Worm (Caenorhabditis elegans) whole organism, mixed stage, embryonic: Measurements from ENCODE around the gene nhr-283.
"Not testable (repeated sequence)": the region's sequence is repeated elsewhere in the genome, so short reads cannot be mapped to it uniquely, and the experiment has no call there.

Experiments
- M03D4.4 ChIP-seq: sonication (generic microtip); optimal IDR thresholded peaks from 2 replicates; lab custom pipeline; 2017; ENCODE audit warnings: mild to moderate bottlenecking, missing genetic modification characterization, missing compliant biosample characterization
- bed-3 ChIP-seq: fragments of 200-800 bp; sonication (Bioruptor generic); optimal IDR thresholded peaks from 3 replicates; lab custom pipeline; 2018; ENCODE audit warnings: mild to moderate bottlenecking, missing genetic modification characterization, moderate library complexity, missing compliant biosample characterization
- ceh-43 ChIP-seq: fragments of 200-800 bp; sonication (Bioruptor generic); optimal IDR thresholded peaks from 2 replicates; lab custom pipeline; 2018; ENCODE audit warnings: mild to moderate bottlenecking, missing genetic modification characterization, moderate library complexity, missing compliant biosample characterization
- ceh-83 ChIP-seq: fragments of 200-800 bp; sonication (Bioruptor generic); optimal IDR thresholded peaks from 2 replicates; lab custom pipeline; 2018; ENCODE audit warnings: mild to moderate bottlenecking, missing genetic modification characterization, missing compliant biosample characterization
- ces-1 ChIP-seq: fragments of 150-350 bp; optimal IDR thresholded peaks from 2 replicates; lab custom pipeline; 2014; ENCODE audit warnings: missing biosample characterization, missing genetic modification reagents, missing genetic modification characterization
- cnd-1 ChIP-seq: fragments of 200-800 bp; sonication (Bioruptor generic); optimal IDR thresholded peaks from 2 replicates; lab custom pipeline; 2018; ENCODE audit warnings: mild to moderate bottlenecking, missing genetic modification characterization, missing compliant biosample characterization
- elt-1 ChIP-seq: sonication (generic microtip); optimal IDR thresholded peaks from 2 replicates; lab custom pipeline; 2017; ENCODE audit warnings: missing genetic modification characterization, mild to moderate bottlenecking, missing compliant biosample characterization, antibody characterized with exemption, moderate library complexity, borderline replicate concordance; ENCODE audit not compliant: insufficient read depth
- elt-3 ChIP-seq: fragments of 150-350 bp; optimal IDR thresholded peaks from 2 replicates; lab custom pipeline; 2014; ENCODE audit warnings: missing biosample characterization, missing genetic modification characterization
- ham-2 ChIP-seq: fragments of 200-800 bp; sonication (Bioruptor generic); optimal IDR thresholded peaks from 2 replicates; lab custom pipeline; 2018; ENCODE audit warnings: mild to moderate bottlenecking, missing genetic modification characterization, missing compliant biosample characterization
- lin-13 ChIP-seq: fragments of 150-350 bp; optimal IDR thresholded peaks from 2 replicates; lab custom pipeline; 2014; ENCODE audit warnings: missing biosample characterization, missing genetic modification characterization
- lin-32 ChIP-seq: fragments of 200-800 bp; sonication (Bioruptor generic); optimal IDR thresholded peaks from 2 replicates; lab custom pipeline; 2018; ENCODE audit warnings: mild to moderate bottlenecking, missing genetic modification characterization, missing compliant biosample characterization
- mab-5 ChIP-seq: fragments of 150-350 bp; optimal IDR thresholded peaks from 2 replicates; lab custom pipeline; 2014; ENCODE audit warnings: missing biosample characterization, missing genetic modification characterization
- mep-1 ChIP-seq: fragments of 150-350 bp; optimal IDR thresholded peaks from 2 replicates; lab custom pipeline; 2017; ENCODE audit warnings: missing biosample characterization, missing genetic modification reagents, missing genetic modification characterization, inconsistent platforms
- mls-2 ChIP-seq: sonication (generic microtip); optimal IDR thresholded peaks from 2 replicates; lab custom pipeline; 2016; ENCODE audit warnings: mild to moderate bottlenecking, missing genetic modification characterization, moderate library complexity, missing compliant biosample characterization
- nhr-12 ChIP-seq: fragments of 150-350 bp; optimal IDR thresholded peaks from 2 replicates; lab custom pipeline; 2014; ENCODE audit warnings: missing biosample characterization, missing genetic modification characterization
- nhr-237 ChIP-seq: fragments of 150-350 bp; optimal IDR thresholded peaks from 2 replicates; lab custom pipeline; 2014; ENCODE audit warnings: missing biosample characterization, missing genetic modification characterization
- nhr-76 ChIP-seq: sonication (generic microtip); optimal IDR thresholded peaks from 2 replicates; lab custom pipeline; 2017; ENCODE audit warnings: missing biosample characterization, missing genetic modification characterization
- sem-2 ChIP-seq: fragments of 200-800 bp; sonication (Bioruptor generic); optimal IDR thresholded peaks from 2 replicates; lab custom pipeline; 2018; ENCODE audit warnings: mild to moderate bottlenecking, missing genetic modification characterization, missing compliant biosample characterization
- sptf-1 ChIP-seq: sonication (generic microtip); optimal IDR thresholded peaks from 2 replicates; lab custom pipeline; 2017; ENCODE audit warnings: mild to moderate bottlenecking, missing genetic modification characterization, moderate library complexity, missing compliant biosample characterization
- tbx-8 ChIP-seq: fragments of 200-800 bp; sonication (Bioruptor generic); optimal IDR thresholded peaks from 2 replicates; lab custom pipeline; 2018; ENCODE audit warnings: mild to moderate bottlenecking, missing genetic modification characterization, moderate library complexity, missing compliant biosample characterization
- unc-120 ChIP-seq: sonication (generic microtip); optimal IDR thresholded peaks from 2 replicates; lab custom pipeline; 2017; ENCODE audit warnings: missing genetic modification characterization, missing compliant biosample characterization; ENCODE audit not compliant: poor library complexity, severe bottlenecking
- zip-8 ChIP-seq: fragments of 150-350 bp; optimal IDR thresholded peaks from 2 replicates; lab custom pipeline; 2014; ENCODE audit warnings: missing biosample characterization, missing genetic modification characterization
- ztf-11 ChIP-seq: fragments of 150-350 bp; optimal IDR thresholded peaks from 2 replicates; lab custom pipeline; 2014; ENCODE audit warnings: missing biosample characterization, missing genetic modification characterization

nhr-283 gene

ce11 chrV:15754731-15755130 lies 21.8 kb downstream of the nhr-283 start, which contains the start of gene str-8:
str-8 (plus strand) TSS chrV:15755031.
- TF ChIP-seq mls-2 (tag; lab: Kevin White, UChicago); bed-3 (GFP tag; lab: Kevin White, UChicago); lin-13: not testable (repeated sequence)

DNA sequence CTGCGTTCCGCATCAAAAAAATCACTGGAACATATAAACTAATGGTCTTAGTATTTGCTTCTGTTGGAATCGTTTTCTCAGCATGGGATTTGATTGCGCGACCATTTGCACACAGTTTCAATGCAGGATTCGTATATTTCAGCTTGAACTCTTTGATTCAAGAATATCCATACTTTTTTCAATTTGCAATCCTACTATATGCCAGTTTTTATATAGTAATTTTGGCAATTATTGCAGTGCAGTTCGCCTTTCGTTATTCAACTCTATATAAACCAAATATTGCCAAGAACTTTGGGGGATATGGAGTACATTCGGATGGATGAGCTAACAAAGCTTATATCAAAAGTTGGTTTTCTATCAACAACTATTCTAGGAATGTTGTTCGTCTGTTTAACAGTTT lies 23.6 kb downstream of the nhr-283 start, which contains the start of gene str-5:
TSS of gene str-5 (plus strand) at position 301 of the 400 bp plus-strand sequence.
- not testable (repeated sequence) for TF ChIP-seq ceh-43 (GFP tag; lab: Kevin White, UChicago); nhr-12 (tag; lab: Kevin White, UChicago); unc-120 (tag; lab: Kevin White, UChicago)

DNA sequence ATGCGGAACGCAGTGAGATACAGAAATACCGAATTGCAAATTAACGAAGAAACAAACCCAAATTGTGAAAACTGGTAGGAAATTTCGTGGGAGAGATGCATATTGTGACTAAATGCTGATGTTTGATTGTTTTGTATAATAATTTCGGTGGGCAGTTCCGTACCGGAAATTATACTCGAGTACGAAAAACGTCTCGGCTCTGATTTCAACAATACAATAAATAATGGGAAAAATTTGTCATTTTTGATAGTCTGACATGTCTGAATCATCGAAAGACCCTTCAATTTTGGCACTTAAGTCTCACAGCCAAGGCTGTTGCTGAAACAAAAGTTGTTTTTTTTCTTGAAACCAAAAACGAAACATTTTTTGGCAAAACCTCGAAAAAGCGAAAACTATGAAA lies 24.5 kb downstream of the nhr-283 start, which contains the start of gene str-43:
TSS of gene str-43 (minus strand) at position 101 of the 400 bp plus-strand sequence.
- TF ChIP-seq lin-13 (no peak), nhr-237 (tag; lab: Kevin White, UChicago) (no peak), ceh-43 (GFP tag; lab: Kevin White, UChicago) (no peak), ztf-11 (tag; lab: Kevin White, UChicago) (no peak), M03D4.4 (tag; lab: Kevin White, UChicago) (no peak), nhr-12 (tag; lab: Kevin White, UChicago) (no peak), elt-3 (tag; lab: Kevin White, UChicago) (no peak), mep-1 (no peak), mab-5 (no peak), zip-8 (tag; lab: Kevin White, UChicago) (no peak)

DNA sequence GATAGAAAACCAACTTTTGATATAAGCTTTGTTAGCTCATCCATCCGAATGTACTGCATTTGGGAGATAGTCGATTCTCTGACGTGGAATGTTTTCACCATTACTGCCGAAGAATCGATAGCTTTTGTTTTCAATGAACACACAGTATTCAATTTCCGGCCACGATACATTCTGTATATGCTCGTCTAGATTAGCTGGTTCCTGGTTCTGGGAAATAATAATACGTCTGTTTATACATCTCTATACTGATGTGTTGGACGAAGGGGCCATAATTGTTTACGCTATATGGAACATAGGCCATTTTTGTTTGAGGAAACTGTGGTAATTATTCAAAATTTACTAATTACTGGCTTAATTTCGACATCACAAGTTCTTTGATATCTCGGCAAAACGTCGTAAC lies 26.4 kb downstream of the nhr-283 start, which contains the start of gene str-6:
TSS of gene str-6 (minus strand) at position 101 of the 400 bp plus-strand sequence.
- no peak for TF ChIP-seq bed-3 (GFP tag; lab: Kevin White, UChicago)

ce11 chrV:15748343-15748742 lies 28.2 kb downstream of the nhr-283 start, which contains the start of gene T23D5.8:
T23D5.8 (minus strand) TSS chrV:15748443.
- TF ChIP-seq elt-3 (tag; lab: Kevin White, UChicago); ham-2 (GFP tag; lab: Kevin White, UChicago); sptf-1 (tag; lab: Kevin White, UChicago): not testable (repeated sequence)

DNA sequence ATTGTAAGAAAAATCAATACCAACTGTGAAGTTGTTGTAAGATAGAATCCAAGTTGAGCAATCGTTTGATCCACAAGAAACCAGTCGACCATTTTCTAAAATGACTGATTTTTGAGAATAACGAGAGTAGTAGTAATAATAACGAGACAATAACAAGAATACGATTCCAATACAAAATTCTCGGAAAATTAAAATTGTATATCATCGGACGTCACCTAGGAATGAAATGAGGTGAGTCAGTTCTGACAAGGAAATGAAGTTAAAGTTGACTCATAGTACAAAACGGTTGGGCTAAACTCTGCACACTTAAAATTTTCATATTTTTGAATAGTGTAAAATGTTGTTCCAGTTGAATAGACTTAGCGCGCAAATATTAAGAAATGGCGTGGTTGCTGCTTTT lies 32.2 kb downstream of the nhr-283 start, which contains the start of gene str-19:
TSS of gene str-19 (minus strand) at position 101 of the 400 bp plus-strand sequence.
- not testable (repeated sequence) for TF ChIP-seq elt-1, sptf-1, nhr-237 (tag; lab: Kevin White, UChicago)
- TF ChIP-seq, all 35 proteins: peak for 0; not testable (repeated sequence) for 35

DNA sequence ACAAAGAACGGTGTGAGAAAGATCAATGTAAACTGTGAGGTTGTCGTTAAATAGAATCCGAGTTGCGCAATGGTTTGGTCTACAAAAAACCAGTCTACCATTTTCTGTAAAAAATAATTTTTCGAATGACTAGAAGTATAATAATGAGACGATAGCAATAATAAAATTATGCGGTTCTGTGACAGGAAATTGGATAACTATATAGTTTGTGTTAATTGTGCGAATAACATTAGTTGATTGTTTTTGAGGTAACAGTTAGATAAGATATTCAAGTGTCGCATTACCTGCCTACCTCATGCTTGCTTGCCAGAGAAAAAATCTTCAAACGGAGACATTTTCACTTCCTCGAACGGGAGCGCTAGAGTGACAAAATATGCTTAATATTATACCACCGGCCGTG lies 34.7 kb downstream of the nhr-283 start, which contains the start of gene str-18:
TSS of gene str-18 (minus strand) at position 101 of the 400 bp plus-strand sequence.
- no peak for TF ChIP-seq ceh-43 (GFP tag; lab: Kevin White, UChicago)
- no peak for TF ChIP-seq mab-5
- TF ChIP-seq ceh-83 (GFP tag; lab: Kevin White, UChicago), result no peak
- no peak for TF ChIP-seq cnd-1 (tag; lab: Kevin White, UChicago)
- TF ChIP-seq sptf-1 (tag; lab: Kevin White, UChicago), result no peak
- TF ChIP-seq tbx-8 (GFP tag; lab: Kevin White, UChicago), result no peak
- TF ChIP-seq M03D4.4 (tag; lab: Kevin White, UChicago), result no peak
- TF ChIP-seq elt-1 (tag; lab: Kevin White, UChicago), result no peak
- no peak for TF ChIP-seq ztf-11 (tag; lab: Kevin White, UChicago)
- no peak for TF ChIP-seq ces-1 (GFP tag; lab: Kevin White, UChicago)
- TF ChIP-seq lin-32 (GFP tag; lab: Kevin White, UChicago), result no peak
- TF ChIP-seq nhr-76 (tag; lab: Kevin White, UChicago), result no peak
- TF ChIP-seq sem-2 (GFP tag; lab: Kevin White, UChicago), result no peak
